Fruit fly (Drosophila melanogaster) whole organism, prepupa: ENCODE measurements around the gene Pyroxd1.

Source experiments
- Blimp-1 ChIP-seq: fragments of 200-800 bp; sonication (Bioruptor generic); optimal IDR thresholded peaks from 3 replicates; lab custom pipeline; 2017; ENCODE audit warnings: missing biosample characterization, missing genetic modification characterization, mild to moderate bottlenecking, moderate library complexity, missing genetic modification reagents
- CG10631 ChIP-seq: fragments of 200-800 bp; sonication (Bioruptor generic); optimal IDR thresholded peaks from 2 replicates; lab custom pipeline; 2016; ENCODE audit warnings: missing biosample characterization, missing genetic modification characterization
- CG10669 ChIP-seq: fragments of 200-800 bp; sonication (Bioruptor generic); optimal IDR thresholded peaks from 3 replicates; lab custom pipeline; 2018; ENCODE audit warnings: missing biosample characterization, mild to moderate bottlenecking, missing genetic modification characterization, moderate library complexity
- CG11762 ChIP-seq: fragments of 200-800 bp; sonication (Bioruptor generic); optimal IDR thresholded peaks from 3 replicates; lab custom pipeline; 2016; ENCODE audit warnings: missing biosample characterization, missing genetic modification characterization; ENCODE audit not compliant: insufficient read depth
- CG15336 ChIP-seq: fragments of 200-800 bp; sonication (Bioruptor generic); IDR thresholded peaks from 2 replicates; pipeline ENCODE4 v1.3.6; 2022; ENCODE audit warnings: missing biosample characterization, missing genetic modification characterization
- CG16779 ChIP-seq: fragments of 200-800 bp; sonication (Bioruptor generic); optimal IDR thresholded peaks from 3 replicates; lab custom pipeline; 2017; ENCODE audit warnings: missing biosample characterization, mild to moderate bottlenecking, missing genetic modification characterization
- CG3032 ChIP-seq: fragments of 200-800 bp; optimal IDR thresholded peaks from 2 replicates; lab custom pipeline; 2019; ENCODE audit warnings: missing biosample characterization, mild to moderate bottlenecking, missing genetic modification characterization, moderate library complexity
- CG32006 ChIP-seq: fragments of 200-800 bp; sonication (Bioruptor generic); optimal IDR thresholded peaks from 3 replicates; lab custom pipeline; 2017; ENCODE audit warnings: missing biosample characterization, mild to moderate bottlenecking, missing genetic modification characterization
- CG34406 ChIP-seq: fragments of 200-800 bp; sonication (Bioruptor generic); optimal IDR thresholded peaks from 3 replicates; lab custom pipeline; 2016; ENCODE audit warnings: missing biosample characterization, missing genetic modification characterization
- CG4318 ChIP-seq: fragments of 200-800 bp; sonication (Bioruptor generic); optimal IDR thresholded peaks from 3 replicates; lab custom pipeline; 2017; ENCODE audit warnings: missing biosample characterization, mild to moderate bottlenecking, missing genetic modification characterization
- CG6163 ChIP-seq: fragments of 200-800 bp; sonication (Bioruptor generic); IDR thresholded peaks from 3 replicates; pipeline ENCODE4 v1.3.6; 2022; ENCODE audit warnings: missing biosample characterization, missing genetic modification characterization
- CG6276 ChIP-seq: fragments of 200-800 bp; sonication (Bioruptor generic); optimal IDR thresholded peaks from 2 replicates; lab custom pipeline; 2017; ENCODE audit warnings: missing biosample characterization, mild to moderate bottlenecking, missing genetic modification characterization
- CG6792 ChIP-seq: fragments of 200-800 bp; sonication (Bioruptor generic); optimal IDR thresholded peaks from 3 replicates; lab custom pipeline; 2016; ENCODE audit warnings: missing biosample characterization, missing genetic modification characterization
- CG7368 ChIP-seq: fragments of 200-800 bp; sonication (Bioruptor generic); optimal IDR thresholded peaks from 3 replicates; lab custom pipeline; 2016; ENCODE audit warnings: missing biosample characterization, missing genetic modification characterization
- CG8119 ChIP-seq: fragments of 200-800 bp; sonication (Bioruptor generic); IDR thresholded peaks from 3 replicates; pipeline ENCODE4 v1.3.6; 2022; ENCODE audit warnings: missing biosample characterization, missing genetic modification characterization
- CG8319 ChIP-seq: fragments of 200-800 bp; sonication (Bioruptor generic); optimal IDR thresholded peaks from 3 replicates; lab custom pipeline; 2016; ENCODE audit warnings: missing biosample characterization, missing genetic modification characterization
- Eip75B ChIP-seq: fragments of 200-800 bp; sonication (Bioruptor generic); optimal IDR thresholded peaks from 3 replicates; lab custom pipeline; 2016; ENCODE audit warnings: missing biosample characterization, missing genetic modification characterization
- Eip93F ChIP-seq: fragments of 200-800 bp; sonication (Bioruptor generic); optimal IDR thresholded peaks from 2 replicates; lab custom pipeline; 2016; ENCODE audit warnings: missing biosample characterization, mild to moderate bottlenecking, missing genetic modification characterization
- Ets21C ChIP-seq: fragments of 200-800 bp; sonication (Bioruptor generic); optimal IDR thresholded peaks from 3 replicates; lab custom pipeline; 2016; ENCODE audit warnings: missing biosample characterization, missing genetic modification characterization
- Gug ChIP-seq: fragments of 200-800 bp; sonication (Bioruptor generic); IDR thresholded peaks from 2 replicates; pipeline ENCODE4 v1.3.6; 2022; ENCODE audit warnings: missing biosample characterization, missing genetic modification characterization
- Hr38 ChIP-seq: sonication (Bioruptor generic); optimal IDR thresholded peaks from 2 replicates; lab custom pipeline; 2016; ENCODE audit warnings: missing biosample characterization, missing genetic modification characterization
- Hr39 ChIP-seq: fragments of 200-800 bp; sonication (Bioruptor generic); optimal IDR thresholded peaks from 2 replicates; lab custom pipeline; 2016; ENCODE audit warnings: missing biosample characterization, missing genetic modification characterization
- Hr4 ChIP-seq: fragments of 200-800 bp; sonication (Bioruptor generic); optimal IDR thresholded peaks from 3 replicates; lab custom pipeline; 2016; ENCODE audit warnings: missing biosample characterization, missing genetic modification characterization
- Lpt ChIP-seq: fragments of 200-800 bp; sonication (Bioruptor generic); optimal IDR thresholded peaks from 3 replicates; lab custom pipeline; 2016; ENCODE audit warnings: missing biosample characterization, missing genetic modification characterization
- Met ChIP-seq: fragments of 200-800 bp; sonication (Bioruptor generic); optimal IDR thresholded peaks from 3 replicates; lab custom pipeline; 2016; ENCODE audit warnings: missing biosample characterization, missing genetic modification characterization
- OdsH ChIP-seq: fragments of 200-800 bp; sonication (Bioruptor generic); optimal IDR thresholded peaks from 3 replicates; lab custom pipeline; 2016; ENCODE audit warnings: missing biosample characterization, missing genetic modification characterization
- Smox ChIP-seq: fragments of 200-800 bp; sonication (Bioruptor generic); optimal IDR thresholded peaks from 3 replicates; lab custom pipeline; 2016; ENCODE audit warnings: missing biosample characterization, missing genetic modification characterization
- Sox102F ChIP-seq: fragments of 200-800 bp; sonication (Bioruptor generic); optimal IDR thresholded peaks from 2 replicates; lab custom pipeline; 2016; ENCODE audit warnings: missing biosample characterization, mild to moderate bottlenecking, missing genetic modification characterization
- Sox15 ChIP-seq: fragments of 200-800 bp; sonication (Bioruptor generic); optimal IDR thresholded peaks from 3 replicates; lab custom pipeline; 2016; ENCODE audit warnings: missing biosample characterization, missing genetic modification characterization
- achi ChIP-seq: fragments of 200-800 bp; sonication (Bioruptor generic); optimal IDR thresholded peaks from 3 replicates; lab custom pipeline; 2016; ENCODE audit warnings: missing biosample characterization, missing genetic modification characterization
- acj6 ChIP-seq: fragments of 200-800 bp; sonication (Bioruptor generic); optimal IDR thresholded peaks from 3 replicates; lab custom pipeline; 2016; ENCODE audit warnings: missing biosample characterization, missing genetic modification characterization
- cyc ChIP-seq: fragments of 200-800 bp; sonication (Bioruptor generic); optimal IDR thresholded peaks from 3 replicates; lab custom pipeline; 2016; ENCODE audit warnings: missing biosample characterization, missing genetic modification characterization
- eg ChIP-seq: fragments of 200-800 bp; sonication (Bioruptor generic); IDR thresholded peaks from 3 replicates; pipeline ENCODE4 v1.3.6; 2022; ENCODE audit warnings: missing biosample characterization, missing genetic modification characterization
- esn ChIP-seq: fragments of 200-800 bp; sonication (Bioruptor generic); optimal IDR thresholded peaks from 2 replicates; lab custom pipeline; 2016; ENCODE audit warnings: missing biosample characterization, mild to moderate bottlenecking, missing genetic modification characterization, moderate library complexity
- fd59A ChIP-seq: fragments of 200-800 bp; sonication (Bioruptor generic); optimal IDR thresholded peaks from 2 replicates; lab custom pipeline; 2017; ENCODE audit warnings: missing biosample characterization, mild to moderate bottlenecking, missing genetic modification characterization, missing genetic modification reagents
- lz ChIP-seq: fragments of 200-800 bp; sonication (Bioruptor generic); optimal IDR thresholded peaks from 3 replicates; lab custom pipeline; 2016; ENCODE audit warnings: missing biosample characterization, missing genetic modification characterization
- net ChIP-seq: fragments of 200-800 bp; sonication (Bioruptor generic); optimal IDR thresholded peaks from 3 replicates; lab custom pipeline; 2016; ENCODE audit warnings: missing biosample characterization, missing genetic modification characterization
- salr ChIP-seq, 2 experiments: fragments of 200-800 bp; sonication (Bioruptor generic); optimal IDR thresholded peaks; 3 replicates each; lab custom pipeline; 2016 to 2018; ENCODE audit warnings: missing biosample characterization in 2 of 2, missing genetic modification characterization in 2 of 2, mild to moderate bottlenecking in 1 of 2
- spab ChIP-seq: fragments of 200-800 bp; sonication (Bioruptor generic); optimal IDR thresholded peaks from 2 replicates; lab custom pipeline; 2017; ENCODE audit warnings: missing biosample characterization, mild to moderate bottlenecking, missing genetic modification characterization, missing genetic modification reagents
- topi ChIP-seq: fragments of 200-800 bp; sonication (Bioruptor generic); optimal IDR thresholded peaks from 3 replicates; lab custom pipeline; 2016; ENCODE audit warnings: missing biosample characterization, missing genetic modification characterization

Pyroxd1 gene

DNA sequence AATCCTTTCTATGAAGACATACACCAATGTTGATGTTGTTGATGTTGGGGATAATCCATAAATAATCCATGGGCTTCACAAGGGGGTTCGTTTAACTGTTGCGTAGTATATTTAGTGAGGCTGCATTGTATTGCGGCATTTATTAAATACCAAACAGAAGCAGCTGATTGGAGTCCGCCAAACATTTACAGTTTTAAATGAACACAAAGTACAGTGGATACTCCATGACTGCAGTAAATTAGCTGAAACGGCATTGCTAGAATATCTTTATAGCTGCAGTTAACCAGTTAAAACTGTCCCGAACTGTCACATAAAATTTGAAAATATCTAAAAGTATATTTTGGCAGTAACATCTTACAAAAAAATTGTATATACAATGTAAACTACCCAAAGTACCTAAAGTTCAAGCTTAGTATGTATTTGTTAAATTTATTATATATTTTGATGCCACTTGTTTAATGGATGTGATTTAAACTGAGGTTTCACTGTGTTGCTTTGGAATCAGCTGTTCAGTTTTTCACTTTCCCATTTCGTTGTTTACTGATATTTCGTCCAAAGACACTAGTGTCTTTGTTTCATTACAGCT is at the start of gene Pyroxd1, which contains the start of gene CG10747 (continued):
- peak; percentile 99 for TF ChIP-seq Smox
- TF ChIP-seq Eip75B (GFP tag; lab: Kevin White, UChicago) = peak; percentile 98
- peak; percentile 99 for TF ChIP-seq CG10669 (GFP tag; lab: Kevin White, UChicago)
- TF ChIP-seq CG16779 (tag; lab: Kevin White, UChicago) = peak; percentile 98
- TF ChIP-seq Sox15 (GFP tag; lab: Kevin White, UChicago) = peak; percentile 99
- TF ChIP-seq CG6276 (GFP tag; lab: Kevin White, UChicago) = peak; percentile 99
- TF ChIP-seq topi (GFP tag; lab: Kevin White, UChicago) = peak; percentile 99
- peak; percentile 99 for TF ChIP-seq Lpt (GFP tag; lab: Kevin White, UChicago)
- peak; percentile 100 for TF ChIP-seq Hr4 (GFP tag; lab: Kevin White, UChicago)

DNA sequence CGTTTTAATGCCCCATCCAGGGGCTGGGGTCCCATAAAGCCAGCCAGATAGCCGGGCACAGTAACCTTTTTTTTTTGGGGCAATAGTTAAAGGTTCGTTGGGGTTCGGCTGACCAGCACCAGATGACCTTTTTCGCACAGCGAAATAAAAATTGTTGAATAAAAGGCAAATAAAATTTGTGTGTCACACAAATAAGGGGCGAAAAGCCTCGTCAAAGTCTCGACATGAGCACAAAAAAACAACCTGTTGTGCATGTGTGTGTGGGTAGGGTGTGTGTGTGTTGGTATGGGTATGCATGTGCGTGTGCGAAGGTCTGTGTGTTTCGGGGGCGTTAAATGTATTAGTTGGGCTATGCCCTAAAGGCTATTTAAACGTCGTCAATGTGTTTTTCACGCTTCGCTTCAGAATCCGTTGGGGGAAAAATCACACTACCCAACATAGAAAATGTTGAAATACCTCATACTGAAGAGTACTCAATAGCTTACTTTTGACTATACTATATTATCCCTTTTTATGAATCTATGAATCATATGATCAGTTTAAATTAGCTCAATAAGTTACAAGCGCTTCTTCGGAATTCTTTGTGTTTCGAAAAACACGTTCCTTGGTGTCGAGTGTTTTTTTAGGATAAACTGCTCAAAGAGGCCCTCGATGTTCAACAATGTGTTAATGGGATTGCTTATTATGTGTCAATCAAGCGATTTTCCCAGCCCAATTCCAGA is 39.9 kb upstream of the Pyroxd1 start:
- TF ChIP-seq Sox102F (GFP tag; lab: Kevin White, UChicago) (no peak), Hr39 (GFP tag; lab: Kevin White, UChicago) (no peak), CG15336 (GFP tag; lab: Robert Waterston, UW) (no peak), achi (no peak), Eip75B (GFP tag; lab: Kevin White, UChicago) (no peak), CG6163 (GFP tag; lab: Robert Waterston, UW) (no peak), eg (GFP tag; lab: Robert Waterston, UW) (no peak), CG11762 (GFP tag; lab: Kevin White, UChicago) (no peak), CG10669 (GFP tag; lab: Kevin White, UChicago) (no peak), CG10631 (GFP tag; lab: Kevin White, UChicago) (no peak), acj6 (GFP tag; lab: Kevin White, UChicago) (no peak), cyc (GFP tag; lab: Kevin White, UChicago) (no peak), CG34406 (GFP tag; lab: Kevin White, UChicago) (no peak), salr (GFP tag; optimal IDR thresholded peaks at IDR 0.05; lab: Kevin White, UChicago) (no peak), CG8119 (no peak), Lpt (GFP tag; lab: Kevin White, UChicago) (no peak), esn (GFP tag; lab: Kevin White, UChicago) (no peak), lz (GFP tag; lab: Kevin White, UChicago) (no peak), Blimp-1 (GFP tag; lab: Kevin White, UChicago) (no peak)

DNA sequence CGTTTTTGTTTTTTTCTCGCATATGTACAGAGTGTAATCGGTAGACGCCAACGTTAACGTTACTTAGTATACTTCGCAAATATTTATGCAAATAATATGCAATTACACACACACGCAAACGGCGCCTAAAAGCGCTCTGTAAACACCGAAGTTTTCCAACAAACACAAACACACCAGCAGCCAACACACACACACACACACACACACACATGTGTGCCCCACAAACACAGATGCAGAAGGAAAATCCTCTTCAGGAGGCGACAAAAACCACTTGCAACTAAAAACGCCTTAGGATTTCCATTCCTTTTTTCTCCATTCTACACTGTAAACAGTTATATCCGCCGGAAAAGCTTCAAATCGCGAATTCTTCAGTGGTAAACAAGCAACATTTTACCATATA is 33.8 kb upstream of the Pyroxd1 start:
- no peak for TF ChIP-seq CG11762 (GFP tag; lab: Kevin White, UChicago)
- peak; percentile 9 for TF ChIP-seq CG10631 (GFP tag; lab: Kevin White, UChicago)
- 0 out of 2 replicates have a peak, but pooled peaks have one; percentile 15 for TF ChIP-seq Gug (GFP tag; lab: Robert Waterston, UW)
- TF ChIP-seq, all 60 proteins: peak for 2

DNA sequence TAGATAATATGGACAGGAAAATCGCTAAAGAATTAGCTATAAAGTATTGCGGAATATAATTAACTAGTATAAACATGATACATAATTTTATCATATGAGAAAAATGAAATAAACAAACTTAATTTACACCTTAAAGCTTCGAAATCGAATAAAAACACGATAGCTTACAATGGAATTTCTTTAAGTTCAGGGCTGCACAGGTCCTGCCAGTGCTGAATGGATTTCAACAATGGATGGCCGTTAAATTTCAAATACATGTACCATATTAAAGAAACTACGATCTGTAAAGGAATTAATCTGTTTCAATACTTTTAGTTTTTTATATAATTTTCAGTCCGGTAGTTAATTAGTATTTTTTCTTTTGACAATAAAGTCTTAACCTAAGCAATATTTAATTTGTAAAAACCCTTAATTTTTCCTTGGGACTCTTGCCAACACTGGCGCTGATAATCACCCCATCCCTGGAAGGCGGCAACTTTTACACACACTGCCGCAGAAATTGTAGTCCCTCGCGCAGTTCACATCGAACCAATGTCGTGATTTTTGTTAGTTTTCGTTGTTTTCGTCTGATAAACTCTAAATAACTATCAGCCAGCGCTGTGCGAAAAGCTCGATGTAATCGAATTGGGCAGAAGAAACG is 30.1 kb upstream of the Pyroxd1 start, which contains the start of the genes barr and lok:
Gene barr, minus strand, starts transcription at position 353 of the 640 bp plus-strand sequence.
Gene lok, plus strand, starts transcription at position 405 of the 640 bp plus-strand sequence.
- TF ChIP-seq Hr39 (GFP tag; lab: Kevin White, UChicago) (peak; percentile 61), fd59A (GFP tag; lab: Kevin White, UChicago) (peak; percentile 31), salr (GFP tag; optimal IDR thresholded peaks at IDR 0.05; lab: Kevin White, UChicago) (no peak), Eip93F (no peak), Hr4 (GFP tag; lab: Kevin White, UChicago) (peak; percentile 49), CG7368 (GFP tag; lab: Kevin White, UChicago) (peak; percentile 3), Gug (GFP tag; lab: Robert Waterston, UW) (no peak), CG10669 (GFP tag; lab: Kevin White, UChicago) (no peak), CG15336 (GFP tag; lab: Robert Waterston, UW) (no peak), OdsH (GFP tag; lab: Kevin White, UChicago) (peak; percentile 56), eg (GFP tag; lab: Robert Waterston, UW) (0 out of 3 replicates have a peak, but pooled peaks have one; percentile 21), CG34406 (GFP tag; lab: Kevin White, UChicago) (peak; percentile 14), Met (GFP tag; lab: Kevin White, UChicago) (no peak), CG6792 (GFP tag; lab: Kevin White, UChicago) (peak; percentile 12), CG32006 (peak; percentile 44), Ets21C (GFP tag; lab: Kevin White, UChicago) (peak; percentile 41), CG6276 (GFP tag; lab: Kevin White, UChicago) (no peak), Sox102F (GFP tag; lab: Kevin White, UChicago) (peak; percentile 38), Eip75B (GFP tag; lab: Kevin White, UChicago) (no peak), net (GFP tag; lab: Kevin White, UChicago) (no peak), Hr38 (GFP tag; lab: Kevin White, UChicago) (no peak), Blimp-1 (GFP tag; lab: Kevin White, UChicago) (no peak), CG3032 (tag; lab: Kevin White, UChicago) (peak; percentile 40), spab (GFP tag; lab: Kevin White, UChicago) (no peak), CG8319 (GFP tag; lab: Kevin White, UChicago) (peak; percentile 38), CG4318 (no peak)
